Fruit fly (Drosophila melanogaster) whole organism, embryonic: ENCODE measurements around the gene Mst77F.

Source experiments
- ATbp ChIP-seq: fragments of 200-800 bp; sonication (Bioruptor generic); optimal IDR thresholded peaks from 2 replicates; lab custom pipeline; 2017; ENCODE audit warnings: missing biosample characterization, mild to moderate bottlenecking, missing genetic modification characterization, missing genetic modification reagents
- Aef1 ChIP-seq: fragments of 200-800 bp; sonication (Bioruptor generic); IDR thresholded peaks from 3 replicates; pipeline ENCODE4 v1.3.6; 2022; ENCODE audit warnings: missing biosample characterization, missing genetic modification characterization
- Asciz ChIP-seq: fragments of 200-800 bp; sonication (Bioruptor generic); optimal IDR thresholded peaks from 2 replicates; lab custom pipeline; 2017; ENCODE audit warnings: missing biosample characterization, mild to moderate bottlenecking, missing genetic modification characterization, missing genetic modification reagents
- BtbVII ChIP-seq: fragments of 200-800 bp; sonication (Bioruptor generic); optimal IDR thresholded peaks from 3 replicates; lab custom pipeline; 2017; ENCODE audit warnings: missing biosample characterization, mild to moderate bottlenecking, missing genetic modification characterization
- CG10431 ChIP-seq: fragments of 200-800 bp; sonication (Bioruptor generic); optimal IDR thresholded peaks from 3 replicates; lab custom pipeline; 2018; ENCODE audit warnings: missing biosample characterization, mild to moderate bottlenecking, missing genetic modification characterization
- CG11723 ChIP-seq: fragments of 200-800 bp; sonication (Bioruptor generic); optimal IDR thresholded peaks from 2 replicates; lab custom pipeline; 2017; ENCODE audit warnings: missing biosample characterization, mild to moderate bottlenecking, missing genetic modification characterization
- CG12659 ChIP-seq: fragments of 200-800 bp; sonication (Bioruptor generic); optimal IDR thresholded peaks from 3 replicates; lab custom pipeline; 2017; ENCODE audit warnings: mild to moderate bottlenecking, missing biosample characterization, missing genetic modification reagents, missing genetic modification characterization
- CG17328 ChIP-seq: fragments of 200-800 bp; sonication (Bioruptor generic); IDR thresholded peaks from 2 replicates; pipeline ENCODE4 v1.3.6; 2022; ENCODE audit warnings: missing biosample characterization, missing genetic modification characterization
- CG17359 ChIP-seq: fragments of 200-800 bp; sonication (Bioruptor generic); optimal IDR thresholded peaks from 3 replicates; lab custom pipeline; 2018; ENCODE audit warnings: missing biosample characterization, mild to moderate bottlenecking, missing genetic modification characterization, moderate library complexity
- CG2116 ChIP-seq: fragments of 200-800 bp; sonication (Bioruptor generic); optimal IDR thresholded peaks from 3 replicates; lab custom pipeline; 2018; ENCODE audit warnings: missing biosample characterization, mild to moderate bottlenecking, missing genetic modification characterization
- CG34376 ChIP-seq: fragments of 200-800 bp; sonication (Bioruptor generic); optimal IDR thresholded peaks from 2 replicates; lab custom pipeline; 2018; ENCODE audit warnings: missing biosample characterization, mild to moderate bottlenecking, missing genetic modification characterization
- CG4424 ChIP-seq: fragments of 200-800 bp; sonication (Bioruptor generic); optimal IDR thresholded peaks from 3 replicates; lab custom pipeline; 2016; ENCODE audit warnings: missing biosample characterization, missing genetic modification characterization
- CG4617 ChIP-seq: fragments of 200-800 bp; sonication (Bioruptor generic); optimal IDR thresholded peaks from 3 replicates; lab custom pipeline; 2016; ENCODE audit warnings: missing biosample characterization, missing genetic modification characterization, borderline replicate concordance
- CG5245 ChIP-seq: fragments of 200-800 bp; sonication (Bioruptor generic); optimal IDR thresholded peaks from 3 replicates; lab custom pipeline; 2016; ENCODE audit warnings: missing biosample characterization, missing genetic modification characterization
- CG7271 ChIP-seq: fragments of 200-800 bp; sonication (Bioruptor generic); optimal IDR thresholded peaks from 2 replicates; lab custom pipeline; 2018; ENCODE audit warnings: missing biosample characterization, mild to moderate bottlenecking, missing genetic modification characterization, moderate library complexity
- CG9215 ChIP-seq: fragments of 200-800 bp; sonication (Bioruptor generic); IDR thresholded peaks from 2 replicates; pipeline ENCODE4 v1.3.6; 2022; ENCODE audit warnings: missing biosample characterization, missing genetic modification characterization
- CG9437 ChIP-seq: fragments of 200-800 bp; sonication (Bioruptor generic); optimal IDR thresholded peaks from 2 replicates; lab custom pipeline; 2018; ENCODE audit warnings: missing biosample characterization, mild to moderate bottlenecking, missing genetic modification characterization
- CG9932 ChIP-seq: fragments of 200-800 bp; sonication (Bioruptor generic); IDR thresholded peaks from 2 replicates; pipeline ENCODE4 v1.3.6; 2022; ENCODE audit warnings: missing biosample characterization, missing genetic modification characterization
- CrebB ChIP-seq: fragments of 200-800 bp; sonication (Bioruptor generic); optimal IDR thresholded peaks from 3 replicates; lab custom pipeline; 2018; ENCODE audit warnings: missing biosample characterization, mild to moderate bottlenecking, missing genetic modification characterization
- Dp ChIP-seq: fragments of 200-800 bp; sonication (Bioruptor generic); optimal IDR thresholded peaks from 2 replicates; lab custom pipeline; 2018; ENCODE audit warnings: missing biosample characterization, mild to moderate bottlenecking, missing genetic modification characterization, moderate library complexity
- HmgZ ChIP-seq: fragments of 200-800 bp; sonication (Bioruptor generic); optimal IDR thresholded peaks from 2 replicates; lab custom pipeline; 2018; ENCODE audit warnings: missing biosample characterization, mild to moderate bottlenecking, missing genetic modification characterization
- Hr51 ChIP-seq, 2 experiments: fragments of 200-800 bp; sonication (Bioruptor generic); optimal IDR thresholded peaks; 2 replicates in 1 of 2; 3 replicates in 1 of 2; lab custom pipeline; 2016 to 2018; ENCODE audit warnings: missing biosample characterization in 2 of 2, missing genetic modification characterization in 2 of 2, mild to moderate bottlenecking in 1 of 2, moderate library complexity in 1 of 2
- Hr78 ChIP-seq, 2 experiments: fragments of 200-800 bp in 1 of 2; fragments of >200 bp in 1 of 2; sonication (Bioruptor generic) in 1 of 2; optimal IDR thresholded peaks; 2 replicates each; lab custom pipeline; 2017 to 2019; ENCODE audit warnings: missing biosample characterization in 2 of 2, missing genetic modification characterization in 2 of 2, mild to moderate bottlenecking in 1 of 2, moderate library complexity in 1 of 2
- MESR4 ChIP-seq: fragments of 200-800 bp; sonication (Bioruptor generic); optimal IDR thresholded peaks from 2 replicates; lab custom pipeline; 2018; ENCODE audit warnings: missing biosample characterization, mild to moderate bottlenecking, missing genetic modification characterization, moderate library complexity
- MTF-1 ChIP-seq: fragments of 200-800 bp; sonication (Bioruptor generic); optimal IDR thresholded peaks from 2 replicates; lab custom pipeline; 2018; ENCODE audit warnings: missing biosample characterization, mild to moderate bottlenecking, missing genetic modification characterization, borderline replicate concordance
- Max ChIP-seq: fragments of 200-800 bp; sonication (Bioruptor generic); optimal IDR thresholded peaks from 2 replicates; lab custom pipeline; 2016; ENCODE audit warnings: missing biosample characterization, mild to moderate bottlenecking, missing genetic modification characterization
- Sox100B ChIP-seq: fragments of 200-800 bp; sonication (Bioruptor generic); optimal IDR thresholded peaks from 3 replicates; lab custom pipeline; 2018; ENCODE audit warnings: missing biosample characterization, mild to moderate bottlenecking, missing genetic modification characterization
- Sry-δ ChIP-seq: fragments of 200-800 bp; sonication (Bioruptor generic); optimal IDR thresholded peaks from 2 replicates; lab custom pipeline; 2016; ENCODE audit warnings: missing biosample characterization, missing genetic modification characterization
- al ChIP-seq: fragments of 200-800 bp; sonication (Bioruptor generic); IDR thresholded peaks from 2 replicates; pipeline ENCODE4 v1.3.6; 2022; ENCODE audit warnings: missing biosample characterization, missing genetic modification characterization
- ap ChIP-seq: fragments of 200-800 bp; sonication (Bioruptor generic); IDR thresholded peaks from 2 replicates; pipeline ENCODE4 v1.3.6; 2022; ENCODE audit warnings: missing biosample characterization, missing genetic modification characterization
- cad ChIP-seq: fragments of >200 bp; optimal IDR thresholded peaks from 2 replicates; lab custom pipeline; 2017; ENCODE audit warnings: missing biosample characterization, missing genetic modification characterization
- ci ChIP-seq: fragments of 200-800 bp; sonication (Bioruptor generic); IDR thresholded peaks from 3 replicates; pipeline ENCODE4 v1.3.6; 2022; ENCODE audit warnings: missing biosample characterization, missing genetic modification characterization
- crp ChIP-seq, 2 experiments: fragments of 200-800 bp; sonication (Bioruptor generic); optimal IDR thresholded peaks; 2 replicates in 1 of 2; 3 replicates in 1 of 2; lab custom pipeline; 2017; ENCODE audit warnings: missing biosample characterization in 2 of 2, missing genetic modification characterization in 2 of 2, mild to moderate bottlenecking in 1 of 2, moderate library complexity in 1 of 2
- danr ChIP-seq: fragments of 200-800 bp; sonication (Bioruptor generic); IDR thresholded peaks from 2 replicates; pipeline ENCODE4 v1.3.6; 2022; ENCODE audit warnings: missing biosample characterization, missing genetic modification characterization
- disco-r ChIP-seq: fragments of 200-800 bp; sonication (Bioruptor generic); optimal IDR thresholded peaks from 2 replicates; lab custom pipeline; 2016; ENCODE audit warnings: missing biosample characterization, missing genetic modification characterization
- dm ChIP-seq: fragments of 200-800 bp; sonication (Bioruptor generic); optimal IDR thresholded peaks from 3 replicates; lab custom pipeline; 2016; ENCODE audit warnings: missing biosample characterization, missing genetic modification characterization
- exex ChIP-seq: fragments of 200-800 bp; sonication (Bioruptor generic); optimal IDR thresholded peaks from 4 replicates; lab custom pipeline; 2018; ENCODE audit warnings: missing biosample characterization, mild to moderate bottlenecking, missing genetic modification characterization, moderate library complexity
- mirr ChIP-seq: fragments of 200-800 bp; sonication (Bioruptor generic); optimal IDR thresholded peaks from 3 replicates; lab custom pipeline; 2018; ENCODE audit warnings: missing biosample characterization, mild to moderate bottlenecking, missing genetic modification characterization
- nerfin-1 ChIP-seq: fragments of 200-800 bp; sonication (Bioruptor generic); optimal IDR thresholded peaks from 3 replicates; lab custom pipeline; 2019; ENCODE audit warnings: missing biosample characterization, mild to moderate bottlenecking, missing genetic modification characterization, moderate library complexity
- onecut ChIP-seq: fragments of 200-800 bp; sonication (Bioruptor generic); IDR thresholded peaks from 2 replicates; pipeline ENCODE4 v1.3.6; 2022; ENCODE audit warnings: missing biosample characterization, missing genetic modification characterization
- p53 ChIP-seq: fragments of 200-800 bp; sonication (Bioruptor generic); optimal IDR thresholded peaks from 2 replicates; lab custom pipeline; 2016; ENCODE audit warnings: missing biosample characterization, missing genetic modification characterization
- pita ChIP-seq: fragments of 200-800 bp; sonication (Bioruptor generic); optimal IDR thresholded peaks from 2 replicates; lab custom pipeline; 2017; ENCODE audit warnings: missing biosample characterization, mild to moderate bottlenecking, missing genetic modification characterization
- pum ChIP-seq: fragments of 200-800 bp; sonication (Bioruptor generic); optimal IDR thresholded peaks from 2 replicates; lab custom pipeline; 2016; ENCODE audit warnings: missing biosample characterization, missing genetic modification characterization
- sens ChIP-seq: fragments of 200-800 bp; sonication (Bioruptor generic); peaks from one replicate; lab custom pipeline; 2016; ENCODE audit warnings: missing biosample characterization, missing genetic modification characterization
- seq ChIP-seq: fragments of 200-800 bp; sonication (Bioruptor generic); IDR thresholded peaks from 2 replicates; pipeline ENCODE4 v1.3.6; 2022; ENCODE audit warnings: missing biosample characterization, missing genetic modification characterization
- slou ChIP-seq: fragments of 200-800 bp; sonication (Bioruptor generic); optimal IDR thresholded peaks from 3 replicates; lab custom pipeline; 2016; ENCODE audit warnings: missing biosample characterization, missing genetic modification characterization
- tap ChIP-seq: fragments of 200-800 bp; optimal IDR thresholded peaks from 3 replicates; lab custom pipeline; 2019; ENCODE audit warnings: missing biosample characterization, mild to moderate bottlenecking, missing genetic modification characterization, moderate library complexity
- tgo ChIP-seq: fragments of 200-800 bp; sonication (Bioruptor generic); IDR thresholded peaks from 3 replicates; pipeline ENCODE4 v1.3.6; 2022; ENCODE audit warnings: missing biosample characterization, missing genetic modification characterization
- tin ChIP-seq: fragments of 200-800 bp; sonication (Bioruptor generic); optimal IDR thresholded peaks from 3 replicates; lab custom pipeline; 2016; ENCODE audit warnings: missing biosample characterization, missing genetic modification characterization
- zen2 ChIP-seq: fragments of 200-800 bp; sonication (Bioruptor generic); IDR thresholded peaks from 3 replicates; pipeline ENCODE4 v1.3.6; 2022; ENCODE audit warnings: missing biosample characterization, missing genetic modification characterization; ENCODE audit not compliant: partially characterized antibody

The Mst77F gene

dm6 chr3L:20798325-20798846 lies 19.4 kb downstream of the Mst77F start, which contains the start of the genes CG3698 and tzn (continued):
- TF ChIP-seq CG12659 (peak; percentile 96), Hr51 (GFP tag; optimal IDR thresholded peaks at IDR 0.05; lab: Kevin White, UChicago) (peak in 1 of 2 experiments; percentile 86), CG11723 (GFP tag; lab: Kevin White, UChicago) (peak; percentile 90), MTF-1 (peak; percentile 98), CG5245 (GFP tag; lab: Kevin White, UChicago) (peak; percentile 88), BtbVII (GFP tag; lab: Kevin White, UChicago) (peak; percentile 89), tin (GFP tag; lab: Kevin White, UChicago) (peak; percentile 89), CG4424 (GFP tag; lab: Kevin White, UChicago) (peak; percentile 95), Sox100B (no peak), disco-r (peak; percentile 80), CG9932 (peak; percentile 86; the same call in 1 of the 2 replicates), seq (GFP tag; lab: Robert Waterston, UW) (peak; percentile 81; the same call in 1 of the 2 replicates), ap (GFP tag; lab: Robert Waterston, UW) (peak; percentile 91), CG9437 (peak; percentile 84), sens (GFP tag; lab: Kevin White, UChicago) (peak; percentile 92), Sry-δ (GFP tag; lab: Kevin White, UChicago) (peak; percentile 58), CG17328 (GFP tag; lab: Robert Waterston, UW) (peak; percentile 95), Max (GFP tag; lab: Kevin White, UChicago) (peak; percentile 86), HmgZ (peak; percentile 94), Asciz (GFP tag; lab: Kevin White, UChicago) (peak; percentile 94), onecut (GFP tag; lab: Robert Waterston, UW) (peak; percentile 91), exex (tag; lab: Kevin White, UChicago) (peak; percentile 84), CG9215 (GFP tag; lab: Robert Waterston, UW) (peak; percentile 80), CG10431 (peak; percentile 89), zen2 (no peak), al (GFP tag; lab: Robert Waterston, UW) (peak; percentile 87), MESR4 (GFP tag; lab: Kevin White, UChicago) (peak; percentile 64), nerfin-1 (peak; percentile 85), CG34376 (peak; percentile 93), CG7271 (tag; lab: Kevin White, UChicago) (peak; percentile 98), crp (GFP tag; optimal IDR thresholded peaks at IDR 0.05; lab: Kevin White, UChicago) (peak in 1 of 2 experiments; percentile 66), Dp (GFP tag; lab: Kevin White, UChicago) (peak; percentile 57), tgo (GFP tag; lab: Robert Waterston, UW) (peak; percentile 92), tap (no peak), pum (GFP tag; lab: Kevin White, UChicago) (peak; percentile 66), CG2116 (GFP tag; lab: Kevin White, UChicago) (peak; percentile 90), danr (GFP tag; lab: Robert Waterston, UW) (peak; percentile 67), CrebB (peak; percentile 90), CG4617 (GFP tag; lab: Kevin White, UChicago) (peak; percentile 89), Hr78 (GFP tag; optimal IDR thresholded peaks at IDR 0.05; lab: Kevin White, UChicago) (no peak), dm (peak; percentile 85), ci (GFP tag; lab: Robert Waterston, UW) (peak; percentile 99), cad (GFP tag; lab: Kevin White, UChicago) (no peak), pita (GFP tag; lab: Kevin White, UChicago) (peak; percentile 85), p53 (peak; percentile 82), slou (GFP tag; lab: Kevin White, UChicago) (peak; percentile 89), CG17359 (tag; lab: Kevin White, UChicago) (peak; percentile 93), Aef1 (GFP tag; lab: Robert Waterston, UW) (peak; percentile 89), ATbp (GFP tag; lab: Kevin White, UChicago) (peak; percentile 94), mirr (GFP tag; lab: Kevin White, UChicago) (peak; percentile 93)
